Worm (Caenorhabditis elegans) whole organism, L1 larva: ENCODE data around the gene cpna-4.

ENCODE experiments used
- C16A3.4 ChIP-seq: fragments of 150-350 bp; optimal IDR thresholded peaks from 2 replicates; lab custom pipeline; 2014; ENCODE audit warnings: missing biosample characterization, missing genetic modification characterization
- C34B4.2 ChIP-seq: sonication (generic microtip); optimal IDR thresholded peaks from 2 replicates; lab custom pipeline; 2017; ENCODE audit warnings: mild to moderate bottlenecking, missing genetic modification characterization, missing compliant biosample characterization
- alr-1 ChIP-seq: fragments of 200-800 bp; sonication (Bioruptor generic); optimal IDR thresholded peaks from 2 replicates; lab custom pipeline; 2018; ENCODE audit warnings: borderline replicate concordance, mild to moderate bottlenecking, missing genetic modification characterization, missing compliant biosample characterization
- aly-2 ChIP-seq: fragments of 150-350 bp; optimal IDR thresholded peaks from 2 replicates; lab custom pipeline; 2014; ENCODE audit warnings: missing biosample characterization, missing genetic modification characterization
- ceh-63 ChIP-seq: fragments of 200-800 bp; sonication (Bioruptor generic); optimal IDR thresholded peaks from 2 replicates; lab custom pipeline; 2018; ENCODE audit warnings: mild to moderate bottlenecking, missing genetic modification characterization, missing compliant biosample characterization
- ceh-82 ChIP-seq, 3 experiments: fragments of 150-350 bp in 1 of 3; sonication (generic microtip) in 2 of 3; optimal IDR thresholded peaks; 2 replicates each; lab custom pipeline; 2014 to 2017; ENCODE audit warnings: missing biosample characterization in 3 of 3, missing genetic modification characterization in 3 of 3
- ceh-88 ChIP-seq: fragments of 200-800 bp; sonication (Bioruptor generic); IDR thresholded peaks from 2 replicates; pipeline ENCODE4 v1.3.6; 2022; ENCODE audit warnings: missing genetic modification characterization, missing compliant biosample characterization
- ceh-90 ChIP-seq: sonication (generic microtip); optimal IDR thresholded peaks from 2 replicates; lab custom pipeline; 2016; ENCODE audit warnings: missing genetic modification characterization, missing compliant biosample characterization
- ces-1 ChIP-seq: fragments of 150-350 bp; optimal IDR thresholded peaks from 2 replicates; lab custom pipeline; 2014; ENCODE audit warnings: missing biosample characterization, missing genetic modification reagents, missing genetic modification characterization
- dsc-1 ChIP-seq: sonication (generic microtip); optimal IDR thresholded peaks from 2 replicates; lab custom pipeline; 2016; ENCODE audit warnings: mild to moderate bottlenecking, missing genetic modification characterization, missing compliant biosample characterization
- efl-1 ChIP-seq, 4 experiments: fragments of 150-350 bp; optimal IDR thresholded peaks in 3 of 4; peaks in 1 of 4; 1 replicate in 1 of 4; 2 replicates in 3 of 4; lab custom pipeline; 2014; ENCODE audit warnings: missing biosample characterization in 2 of 4, missing genetic modification characterization in 2 of 4, missing genetic modification reagents in 2 of 4
- egl-27 ChIP-seq, 2 experiments: fragments of 150-350 bp in 1 of 2; sonication (generic microtip); optimal IDR thresholded peaks; 3 replicates each; lab custom pipeline; 2017 to 2018; ENCODE audit warnings: missing biosample characterization in 2 of 2, missing genetic modification characterization in 2 of 2, missing genetic modification reagents in 2 of 2
- elt-2 ChIP-seq: sonication (generic microtip); optimal IDR thresholded peaks from 2 replicates; lab custom pipeline; 2016; ENCODE audit warnings: missing genetic modification characterization, mild to moderate bottlenecking, inconsistent platforms, missing compliant biosample characterization, missing genetic modification reagents
- elt-3 ChIP-seq, 6 experiments: fragments of 150-350 bp in 1 of 6; sonication (generic microtip); optimal IDR thresholded peaks; 2 replicates each; lab custom pipeline; 2017 to 2018; ENCODE audit warnings: missing biosample characterization in 6 of 6, missing genetic modification characterization in 6 of 6, inconsistent platforms in 1 of 6
- ets-5 ChIP-seq: fragments of 200-800 bp; sonication (Bioruptor generic); IDR thresholded peaks from 2 replicates; pipeline ENCODE4 v1.3.6; 2022; ENCODE audit warnings: missing genetic modification characterization, missing compliant biosample characterization
- fkh-10 ChIP-seq: sonication (generic microtip); optimal IDR thresholded peaks from 2 replicates; lab custom pipeline; 2017; ENCODE audit warnings: missing biosample characterization, missing genetic modification reagents, missing genetic modification characterization
- fkh-4 ChIP-seq: sonication (generic microtip); optimal IDR thresholded peaks from 2 replicates; lab custom pipeline; 2016; ENCODE audit warnings: missing compliant biosample characterization, missing genetic modification characterization, borderline replicate concordance
- fkh-8 ChIP-seq: sonication (generic microtip); optimal IDR thresholded peaks from 2 replicates; lab custom pipeline; 2016; ENCODE audit warnings: mild to moderate bottlenecking, missing genetic modification characterization, missing compliant biosample characterization
- fos-1 ChIP-seq: fragments of 150-350 bp; optimal IDR thresholded peaks from 2 replicates; lab custom pipeline; 2014; ENCODE audit warnings: missing biosample characterization, missing genetic modification characterization
- grh-1 ChIP-seq: fragments of 200-800 bp; sonication (Bioruptor generic); IDR thresholded peaks from 2 replicates; pipeline ENCODE4 v1.3.6; 2022; ENCODE audit warnings: missing genetic modification reagents, missing genetic modification characterization, missing compliant biosample characterization
- hlh-17 ChIP-seq: fragments of 200-800 bp; sonication (Bioruptor generic); optimal IDR thresholded peaks from 2 replicates; lab custom pipeline; 2018; ENCODE audit warnings: missing genetic modification characterization, mild to moderate bottlenecking, missing compliant biosample characterization, moderate library complexity, borderline replicate concordance
- hpl-2 ChIP-seq: fragments of 150-350 bp; optimal IDR thresholded peaks from 2 replicates; lab custom pipeline; 2014; ENCODE audit warnings: missing biosample characterization, missing genetic modification reagents, missing genetic modification characterization
- irx-1 ChIP-seq: sonication (generic microtip); optimal IDR thresholded peaks from 2 replicates; lab custom pipeline; 2016; ENCODE audit warnings: missing genetic modification characterization, missing compliant biosample characterization
- jun-1 ChIP-seq: fragments of 150-350 bp; optimal IDR thresholded peaks from 2 replicates; lab custom pipeline; 2014; ENCODE audit warnings: missing biosample characterization, missing genetic modification reagents, missing genetic modification characterization
- lin-13 ChIP-seq: fragments of 150-350 bp; optimal IDR thresholded peaks from 2 replicates; lab custom pipeline; 2014; ENCODE audit warnings: missing biosample characterization, missing genetic modification reagents, missing genetic modification characterization
- lin-15B ChIP-seq: fragments of 150-350 bp; sonication (generic microtip); optimal IDR thresholded peaks from 3 replicates; lab custom pipeline; 2014; ENCODE audit warnings: missing biosample characterization, missing genetic modification characterization
- lin-35 ChIP-seq, 2 experiments: fragments of 150-350 bp; optimal IDR thresholded peaks; 2 replicates each; lab custom pipeline; 2014; ENCODE audit warnings: missing biosample characterization in 2 of 2, missing genetic modification characterization in 2 of 2, missing genetic modification reagents in 2 of 2
- mdl-1 ChIP-seq, 2 experiments: fragments of 150-350 bp; optimal IDR thresholded peaks; 2 replicates each; lab custom pipeline; 2014 to 2017; ENCODE audit warnings: missing biosample characterization in 2 of 2, missing genetic modification characterization in 2 of 2, inconsistent platforms in 1 of 2
- mep-1 ChIP-seq: fragments of 150-350 bp; optimal IDR thresholded peaks from 2 replicates; lab custom pipeline; 2014; ENCODE audit warnings: missing biosample characterization, missing genetic modification characterization
- nhr-19 ChIP-seq: fragments of 200-800 bp; sonication (Bioruptor generic); conservative IDR thresholded peaks from 2 replicates; pipeline ENCODE4 v1.3.6; 2022; ENCODE audit warnings: missing genetic modification characterization, missing compliant biosample characterization
- nhr-20 ChIP-seq: sonication (generic microtip); optimal IDR thresholded peaks from 2 replicates; lab custom pipeline; 2016; ENCODE audit warnings: mild to moderate bottlenecking, missing genetic modification characterization, missing compliant biosample characterization
- nhr-28 ChIP-seq: fragments of 150-350 bp; optimal IDR thresholded peaks from 2 replicates; lab custom pipeline; 2014; ENCODE audit warnings: missing biosample characterization, missing genetic modification characterization
- nhr-71 ChIP-seq: sonication (generic microtip); optimal IDR thresholded peaks from 2 replicates; lab custom pipeline; 2016; ENCODE audit warnings: mild to moderate bottlenecking, missing genetic modification characterization, moderate library complexity, missing compliant biosample characterization
- nhr-76 ChIP-seq: sonication (generic microtip); optimal IDR thresholded peaks from 2 replicates; lab custom pipeline; 2017; ENCODE audit warnings: missing biosample characterization, missing genetic modification characterization
- nhr-85 ChIP-seq: sonication (generic microtip); peaks from one replicate; lab custom pipeline; 2016; ENCODE audit warnings: missing genetic modification characterization, inconsistent platforms, missing compliant biosample characterization
- nhr-90 ChIP-seq: sonication (generic microtip); optimal IDR thresholded peaks from 2 replicates; lab custom pipeline; 2016; ENCODE audit warnings: mild to moderate bottlenecking, missing genetic modification characterization, missing compliant biosample characterization; ENCODE audit not compliant: poor library complexity
- snpc-4 ChIP-seq: fragments of 150-350 bp; optimal IDR thresholded peaks from 2 replicates; lab custom pipeline; 2014; ENCODE audit warnings: missing biosample characterization, missing genetic modification characterization
- snu-23 ChIP-seq: sonication (generic microtip); optimal IDR thresholded peaks from 2 replicates; lab custom pipeline; 2016; ENCODE audit warnings: missing genetic modification characterization, missing compliant biosample characterization
- sox-4 ChIP-seq: sonication (generic microtip); optimal IDR thresholded peaks from 2 replicates; lab custom pipeline; 2016; ENCODE audit warnings: missing genetic modification characterization, missing compliant biosample characterization
- sup-37 ChIP-seq: fragments of 200-800 bp; sonication (Bioruptor generic); optimal IDR thresholded peaks from 2 replicates; lab custom pipeline; 2018; ENCODE audit warnings: mild to moderate bottlenecking, missing genetic modification characterization, missing compliant biosample characterization
- swsn-7 ChIP-seq: sonication (generic microtip); optimal IDR thresholded peaks from 2 replicates; lab custom pipeline; 2016; ENCODE audit warnings: missing genetic modification characterization, missing compliant biosample characterization
- tlp-1 ChIP-seq: fragments of 150-350 bp; optimal IDR thresholded peaks from 2 replicates; lab custom pipeline; 2014; ENCODE audit warnings: missing biosample characterization, missing genetic modification characterization
- unc-30 ChIP-seq: sonication (generic microtip); optimal IDR thresholded peaks from 2 replicates; lab custom pipeline; 2017; ENCODE audit warnings: missing biosample characterization, missing genetic modification characterization
- unc-62 ChIP-seq: fragments of 150-350 bp; optimal IDR thresholded peaks from 2 replicates; lab custom pipeline; 2014; ENCODE audit warnings: missing biosample characterization, missing genetic modification reagents, missing genetic modification characterization
- xbp-1 ChIP-seq: sonication (generic microtip); optimal IDR thresholded peaks from 2 replicates; lab custom pipeline; 2016; ENCODE audit warnings: missing genetic modification characterization, missing compliant biosample characterization
- zip-4 ChIP-seq: fragments of 200-800 bp; sonication (Bioruptor generic); optimal IDR thresholded peaks from 2 replicates; lab custom pipeline; 2018; ENCODE audit warnings: mild to moderate bottlenecking, missing genetic modification characterization, moderate library complexity, missing compliant biosample characterization
- ztf-11 ChIP-seq, 2 experiments: sonication (generic microtip); optimal IDR thresholded peaks; 2 replicates each; lab custom pipeline; 2016 to 2017; ENCODE audit warnings: missing genetic modification characterization in 2 of 2, missing biosample characterization in 1 of 2, missing compliant biosample characterization in 1 of 2
- ztf-4 ChIP-seq: fragments of 150-350 bp; optimal IDR thresholded peaks from 2 replicates; lab custom pipeline; 2014; ENCODE audit warnings: missing biosample characterization, missing genetic modification characterization

cpna-4 gene

DNA sequence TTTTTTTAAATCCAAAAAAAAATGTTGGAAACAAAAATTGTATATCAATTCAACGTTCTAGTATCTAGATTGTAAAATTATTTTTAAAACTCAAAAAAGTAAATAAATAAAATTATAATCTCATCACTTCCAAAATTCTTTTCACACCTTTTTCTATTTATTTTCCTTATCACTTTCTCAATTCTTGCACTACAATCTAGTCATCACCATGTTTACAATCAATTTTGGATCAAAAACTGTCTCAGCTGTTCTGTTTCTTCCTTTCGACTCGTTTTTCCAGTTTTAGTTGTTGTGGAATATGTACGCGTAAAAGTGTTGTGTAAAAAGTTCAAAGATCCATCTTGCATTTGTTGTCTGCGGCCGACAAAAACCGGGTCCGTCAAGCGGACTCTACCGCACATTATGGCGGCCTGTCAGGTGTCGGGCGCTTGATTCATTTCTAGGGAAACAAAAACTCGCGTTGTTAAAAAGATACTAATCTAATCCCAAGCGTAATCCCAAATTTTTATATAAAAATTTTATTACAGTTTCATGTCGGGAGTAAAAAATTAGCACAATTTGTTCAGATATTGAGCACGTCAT, 33.3 kb downstream of the cpna-4 start:
- no peak for TF ChIP-seq snpc-4 (tag; lab: Kevin White, UChicago)
- TF ChIP-seq fkh-10 (GFP tag; lab: Kevin White, UChicago), result no peak
- TF ChIP-seq unc-30, result no peak
- no peak for TF ChIP-seq efl-1 (optimal IDR thresholded peaks at IDR 0.05; lab: Kevin White, UChicago)
- TF ChIP-seq efl-1 (GFP tag; optimal IDR thresholded peaks at IDR 0.05 in 1 of 2; lab: Kevin White, UChicago), result no peak
- TF ChIP-seq alr-1 (tag; lab: Kevin White, UChicago), result no peak
- no peak for TF ChIP-seq jun-1 (tag; lab: Kevin White, UChicago)
- no peak for TF ChIP-seq lin-13 (GFP tag; lab: Kevin White, UChicago)
- no peak for TF ChIP-seq fkh-8
- no peak for TF ChIP-seq C34B4.2 (tag; lab: Kevin White, UChicago)
- TF ChIP-seq ceh-88 (GFP tag; lab: Robert Waterston, UW), result no peak
- no peak for TF ChIP-seq nhr-20 (tag; lab: Kevin White, UChicago)
- TF ChIP-seq ztf-4, result no peak

DNA sequence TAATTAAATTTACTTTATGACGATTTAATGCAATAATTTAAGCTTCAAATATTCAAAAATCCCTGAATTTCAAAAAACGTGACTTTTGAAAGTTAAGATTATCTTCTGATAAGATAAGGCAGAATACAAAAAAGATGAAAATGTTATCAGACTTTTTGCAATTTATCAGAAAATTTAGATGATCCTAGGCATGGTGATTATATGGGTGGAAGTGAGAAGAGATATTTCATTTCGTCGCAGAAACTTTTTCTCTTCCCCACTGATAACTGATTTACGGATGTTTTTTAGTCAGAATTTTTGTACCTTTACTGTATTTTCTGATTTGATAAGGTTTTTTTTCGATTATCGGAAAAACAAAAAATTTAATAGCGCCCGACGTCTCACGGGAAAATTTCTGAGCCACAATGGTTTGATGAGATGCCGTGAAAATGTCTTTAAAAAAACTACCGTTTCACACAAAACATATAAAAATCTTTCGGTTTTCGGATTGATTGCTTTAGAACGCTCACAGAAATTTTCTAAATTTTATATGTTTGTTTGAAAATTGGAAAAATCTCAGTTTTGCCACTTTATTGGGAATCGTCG, 34.0 kb downstream of the cpna-4 start:
- TF ChIP-seq fos-1 (tag; lab: Kevin White, UChicago) (no peak), dsc-1 (tag; lab: Kevin White, UChicago) (no peak), lin-35 (GFP tag; optimal IDR thresholded peaks at IDR 0.05; lab: Kevin White, UChicago) (peak in 1 of 2 experiments; percentile 19), elt-2 (peak; percentile 77), ces-1 (GFP tag; lab: Kevin White, UChicago) (no peak), fkh-4 (tag; lab: Kevin White, UChicago) (no peak), irx-1 (no peak), egl-27 (tag; optimal IDR thresholded peaks at IDR 0.05; lab: Kevin White, UChicago) (no peak), lin-13 (GFP tag; lab: Kevin White, UChicago) (no peak), nhr-28 (tag; lab: Kevin White, UChicago) (no peak), nhr-90 (tag; lab: Kevin White, UChicago) (peak; percentile 17), ztf-11 (tag; optimal IDR thresholded peaks at IDR 0.05; lab: Kevin White, UChicago) (no peak), zip-4 (GFP tag; lab: Kevin White, UChicago) (no peak), elt-3 (tag; optimal IDR thresholded peaks at IDR 0.05; lab: Kevin White, UChicago) (peak in 5 of 6 experiments; percentile 36 to 97 (median 59)), ceh-63 (GFP tag; lab: Kevin White, UChicago) (no peak), ets-5 (GFP tag; lab: Robert Waterston, UW) (no peak), efl-1 (optimal IDR thresholded peaks at IDR 0.05; lab: Kevin White, UChicago) (no peak), efl-1 (GFP tag; optimal IDR thresholded peaks at IDR 0.05 in 1 of 2; lab: Kevin White, UChicago) (no peak), tlp-1 (tag; lab: Kevin White, UChicago) (no peak), hlh-17 (GFP tag; lab: Kevin White, UChicago) (no peak), grh-1 (0 out of 2 replicates have a peak, but pooled peaks have one; percentile 21), alr-1 (tag; lab: Kevin White, UChicago) (no peak), nhr-20 (tag; lab: Kevin White, UChicago) (peak; percentile 71), swsn-7 (tag; lab: Kevin White, UChicago) (no peak), nhr-71 (tag; lab: Kevin White, UChicago) (peak; percentile 24), nhr-76 (no peak), mdl-1 (tag; optimal IDR thresholded peaks at IDR 0.05; lab: Kevin White, UChicago) (no peak), sox-4 (tag; lab: Kevin White, UChicago) (no peak), ceh-82 (tag; optimal IDR thresholded peaks at IDR 0.05; lab: Kevin White, UChicago) (no peak), ceh-90 (tag; lab: Kevin White, UChicago) (no peak), unc-62 (GFP tag; lab: Kevin White, UChicago) (no peak), nhr-19 (GFP tag; lab: Robert Waterston, UW) (0 out of 2 replicates have a peak, but pooled peaks have one; percentile 21), xbp-1 (tag; lab: Kevin White, UChicago) (no peak), mep-1 (tag; lab: Kevin White, UChicago) (no peak), snpc-4 (tag; lab: Kevin White, UChicago) (no peak), lin-15B (no peak), hpl-2 (no peak), snu-23 (GFP tag; lab: Kevin White, UChicago) (no peak), aly-2 (tag; lab: Kevin White, UChicago) (no peak), sup-37 (GFP tag; lab: Kevin White, UChicago) (no peak), nhr-85 (tag; lab: Kevin White, UChicago) (peak; percentile 55), C16A3.4 (tag; lab: Kevin White, UChicago) (no peak)
